Worm (Caenorhabditis elegans) whole organism, L4 larva: ENCODE results near the gene F40G9.8.
A peak's percentile ranks its signal among the peaks of the same experiment; 100 is the strongest.

ENCODE experiments used
- F10B5.3 ChIP-seq: sonication (generic microtip); optimal IDR thresholded peaks from 2 replicates; lab custom pipeline; 2016; ENCODE audit warnings: mild to moderate bottlenecking, missing genetic modification characterization, missing compliant biosample characterization
- F26F4.8 ChIP-seq: fragments of 200-800 bp; sonication (Bioruptor generic); conservative IDR thresholded peaks from 2 replicates; pipeline ENCODE4 v1.3.6; 2022; ENCODE audit warnings: missing genetic modification characterization, missing compliant biosample characterization
- T20F7.1 ChIP-seq: fragments of 200-800 bp; sonication (Bioruptor generic); optimal IDR thresholded peaks from 2 replicates; lab custom pipeline; 2018; ENCODE audit warnings: mild to moderate bottlenecking, missing genetic modification characterization, missing compliant biosample characterization
- T26A8.4 ChIP-seq: fragments of 200-800 bp; sonication (Bioruptor generic); IDR thresholded peaks from 2 replicates; pipeline ENCODE4 v1.3.6; 2022; ENCODE audit warnings: missing genetic modification characterization, missing compliant biosample characterization
- ZK546.5 ChIP-seq, 2 experiments: sonication (generic microtip); optimal IDR thresholded peaks; 2 replicates each; lab custom pipeline; 2017; ENCODE audit warnings: missing biosample characterization in 2 of 2, missing genetic modification characterization in 2 of 2
- aha-1 ChIP-seq: fragments of 150-350 bp; peaks from one replicate; lab custom pipeline; 2014; ENCODE audit warnings: missing biosample characterization, missing genetic modification characterization
- attf-4 ChIP-seq: sonication (generic microtip); optimal IDR thresholded peaks from 3 replicates; lab custom pipeline; 2017; ENCODE audit warnings: missing biosample characterization, missing genetic modification characterization
- ceh-28 ChIP-seq: fragments of 150-350 bp; optimal IDR thresholded peaks from 2 replicates; lab custom pipeline; 2014; ENCODE audit warnings: missing biosample characterization, missing genetic modification reagents, missing genetic modification characterization
- ces-1 ChIP-seq: fragments of 150-350 bp; sonication (generic microtip); optimal IDR thresholded peaks from 4 replicates; lab custom pipeline; 2014; ENCODE audit warnings: missing biosample characterization, missing genetic modification reagents, missing genetic modification characterization
- ctbp-1 ChIP-seq: fragments of 200-800 bp; sonication (Bioruptor generic); IDR thresholded peaks from 2 replicates; pipeline ENCODE4 v1.3.6; 2022; ENCODE audit warnings: missing genetic modification reagents, missing genetic modification characterization, missing compliant biosample characterization
- daf-19 ChIP-seq: fragments of 200-800 bp; sonication (Bioruptor generic); conservative IDR thresholded peaks from 2 replicates; pipeline ENCODE4 v1.3.6; 2022; ENCODE audit warnings: missing genetic modification characterization, missing compliant biosample characterization
- dmd-6 ChIP-seq: fragments of 200-800 bp; sonication (Bioruptor generic); IDR thresholded peaks from 2 replicates; pipeline ENCODE4 v1.3.6; 2022; ENCODE audit warnings: missing genetic modification reagents, missing genetic modification characterization, missing compliant biosample characterization
- mdt-29 ChIP-seq: fragments of 200-800 bp; sonication (Bioruptor generic); IDR thresholded peaks from 2 replicates; pipeline ENCODE4 v1.3.6; 2022; ENCODE audit warnings: missing genetic modification reagents, missing genetic modification characterization, missing compliant biosample characterization
- mes-2 ChIP-seq: sonication (generic microtip); optimal IDR thresholded peaks from 2 replicates; lab custom pipeline; 2016; ENCODE audit warnings: missing genotype, mild to moderate bottlenecking, missing genetic modification characterization, missing compliant biosample characterization; ENCODE audit not compliant: poor library complexity, severe bottlenecking
- mxl-3 ChIP-seq: fragments of 200-800 bp; sonication (Bioruptor generic); optimal IDR thresholded peaks from 2 replicates; lab custom pipeline; 2018; ENCODE audit warnings: mild to moderate bottlenecking, missing genetic modification characterization, missing compliant biosample characterization
- nhr-10 ChIP-seq: fragments of 150-350 bp; optimal IDR thresholded peaks from 2 replicates; lab custom pipeline; 2014; ENCODE audit warnings: missing biosample characterization, missing genetic modification characterization
- nhr-41 ChIP-seq: fragments of 200-800 bp; sonication (Bioruptor generic); IDR thresholded peaks from 2 replicates; pipeline ENCODE4 v1.3.6; 2022; ENCODE audit warnings: missing genetic modification reagents, missing genetic modification characterization, missing compliant biosample characterization
- nhr-76 ChIP-seq: fragments of 150-350 bp; optimal IDR thresholded peaks from 2 replicates; lab custom pipeline; 2014; ENCODE audit warnings: missing biosample characterization, missing genetic modification characterization
- pha-4 ChIP-seq, 2 experiments: fragments of 150-350 bp in 1 of 2; fragments of 200-800 bp in 1 of 2; sonication (Bioruptor generic) in 1 of 2; IDR thresholded peaks in 1 of 2; optimal IDR thresholded peaks in 1 of 2; 2 replicates each; pipeline versions ENCODE4 v1.3.6 to Lab custom; 2014 to 2022; ENCODE audit warnings: missing genetic modification characterization in 2 of 2, missing genetic modification reagents in 2 of 2, missing biosample characterization in 1 of 2, missing compliant biosample characterization in 1 of 2
- php-3 ChIP-seq: fragments of 200-800 bp; sonication (Bioruptor generic); IDR thresholded peaks from 2 replicates; pipeline ENCODE4 v1.3.6; 2022; ENCODE audit warnings: missing genetic modification reagents, missing genetic modification characterization, missing compliant biosample characterization
- pqm-1 ChIP-seq: sonication (generic microtip); optimal IDR thresholded peaks from 2 replicates; lab custom pipeline; 2017; ENCODE audit warnings: missing biosample characterization, missing genetic modification characterization
- sdz-12 ChIP-seq: fragments of 200-800 bp; sonication (Bioruptor generic); optimal IDR thresholded peaks from 2 replicates; lab custom pipeline; 2018; ENCODE audit warnings: mild to moderate bottlenecking, missing genetic modification characterization, missing compliant biosample characterization
- set-16 ChIP-seq: fragments of 200-800 bp; sonication (Bioruptor generic); IDR thresholded peaks from 2 replicates; pipeline ENCODE4 v1.3.6; 2022; ENCODE audit warnings: missing genetic modification reagents, missing genetic modification characterization, missing compliant biosample characterization
- snpc-1.2 ChIP-seq: fragments of 200-800 bp; sonication (Bioruptor generic); IDR thresholded peaks from 2 replicates; pipeline ENCODE4 v1.3.6; 2022; ENCODE audit warnings: missing genetic modification reagents, missing genetic modification characterization, missing compliant biosample characterization
- spr-3 ChIP-seq: fragments of 200-800 bp; sonication (Bioruptor generic); optimal IDR thresholded peaks from 2 replicates; lab custom pipeline; 2018; ENCODE audit warnings: mild to moderate bottlenecking, missing genetic modification characterization, missing compliant biosample characterization
- unc-62 ChIP-seq, 3 experiments: fragments of 150-350 bp in 1 of 3; sonication (generic microtip); optimal IDR thresholded peaks in 2 of 3; peaks in 1 of 3; 1 replicate in 1 of 3; 2 replicates in 2 of 3; lab custom pipeline; 2014 to 2017; ENCODE audit warnings: missing biosample characterization in 3 of 3, missing genetic modification characterization in 3 of 3, missing genetic modification reagents in 3 of 3, missing genotype in 1 of 3
- vab-7 ChIP-seq: fragments of 200-800 bp; sonication (Bioruptor generic); IDR thresholded peaks from 2 replicates; pipeline ENCODE4 v1.3.6; 2022; ENCODE audit warnings: missing genetic modification reagents, missing genetic modification characterization, missing compliant biosample characterization
- zfp-2 ChIP-seq: sonication (generic microtip); optimal IDR thresholded peaks from 2 replicates; lab custom pipeline; 2016; ENCODE audit warnings: mild to moderate bottlenecking, missing genetic modification characterization, missing compliant biosample characterization
- zip-11 ChIP-seq: fragments of 200-800 bp; sonication (Bioruptor generic); IDR thresholded peaks from 2 replicates; pipeline ENCODE4 v1.3.6; 2022; ENCODE audit warnings: missing genetic modification characterization, missing compliant biosample characterization

F40G9.8 gene

DNA sequence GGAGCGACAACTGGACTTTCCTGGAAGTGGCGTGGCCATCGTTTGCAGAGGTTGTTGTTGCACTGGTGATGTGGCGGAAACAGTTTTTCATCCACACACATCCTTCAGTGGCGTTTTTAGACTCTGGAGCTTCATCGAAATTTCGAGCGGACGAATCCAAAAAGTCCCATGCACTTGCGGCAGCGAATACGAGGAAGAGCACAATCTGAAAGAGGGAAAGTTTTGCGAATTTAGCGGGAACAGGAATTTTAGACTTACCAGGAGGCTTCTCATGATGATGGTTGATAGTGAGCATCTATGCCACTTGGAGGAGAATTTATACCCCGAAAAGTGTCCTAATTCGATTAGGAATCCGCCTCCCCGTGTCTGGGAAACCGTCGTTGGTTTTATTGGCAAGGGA lies 13.0 kb upstream of the F40G9.8 start, which contains the start of gene F40G9.14:
Gene F40G9.14, minus strand, starts transcription at position 101 of the 400 bp plus-strand sequence.
- TF ChIP-seq mes-2 (tag; lab: Kevin White, UChicago) (no peak), aha-1 (tag; lab: Kevin White, UChicago) (peak; percentile 83), vab-7 (GFP tag; lab: Robert Waterston, UW) (no peak)

DNA sequence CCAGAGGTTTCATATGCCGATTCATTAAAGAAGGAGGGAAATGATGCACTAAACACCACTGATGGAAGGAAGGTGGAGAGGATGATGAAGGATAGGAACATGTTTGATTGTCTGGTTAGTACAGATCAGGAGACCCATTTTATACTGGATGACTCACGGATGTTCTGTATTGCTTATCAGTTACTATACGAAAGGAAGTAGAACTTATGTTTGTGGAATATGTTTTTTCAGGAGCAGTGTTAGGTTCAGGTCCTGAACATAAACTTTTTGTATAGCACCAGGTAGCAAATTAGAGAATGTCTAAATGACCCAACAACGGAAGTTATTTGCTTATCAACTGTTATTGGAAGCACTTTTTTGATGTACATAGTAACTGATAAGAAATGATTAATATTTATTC lies 11.1 kb upstream of the F40G9.8 start, which contains the start of gene clec-148:
Gene clec-148, minus strand, starts transcription at position 101 of the 400 bp plus-strand sequence.
- TF ChIP-seq unc-62 (GFP tag; optimal IDR thresholded peaks at IDR 0.05 in 1 of 2; lab: Kevin White, UChicago), result peak in 1 of 2 experiments; percentile 66
- no peak for TF ChIP-seq unc-62 (tag; optimal IDR thresholded peaks at IDR 0.05; lab: Kevin White, UChicago)
- no peak for TF ChIP-seq sdz-12 (GFP tag; lab: Kevin White, UChicago)
- TF ChIP-seq pqm-1 (tag; lab: Kevin White, UChicago), result peak; percentile 18

DNA sequence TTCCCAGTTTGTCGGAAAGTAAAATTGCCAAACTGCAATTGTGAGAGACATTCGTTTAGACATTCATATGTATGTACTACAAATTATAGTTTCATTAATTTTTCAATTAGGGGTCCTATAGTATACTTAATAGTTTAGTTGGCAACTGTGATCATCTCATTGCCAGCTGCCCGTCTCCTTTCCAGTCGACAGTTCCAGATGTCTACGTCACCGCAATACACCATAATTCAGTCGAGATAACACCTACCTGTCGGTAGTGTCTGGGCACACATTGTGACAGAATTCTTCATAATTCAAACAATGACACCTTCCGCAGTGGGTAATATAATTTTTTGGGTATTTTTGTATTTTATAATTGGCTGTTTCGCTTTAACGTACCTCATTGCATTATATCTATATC lies 8.8 kb upstream of the F40G9.8 start, which contains the start of gene F40G9.19:
Gene F40G9.19, plus strand, starts transcription at position 301 of the 400 bp plus-strand sequence.
- TF ChIP-seq aha-1 (tag; lab: Kevin White, UChicago), result peak; percentile 31
- TF ChIP-seq daf-19 (GFP tag; lab: Robert Waterston, UW), result no peak

DNA sequence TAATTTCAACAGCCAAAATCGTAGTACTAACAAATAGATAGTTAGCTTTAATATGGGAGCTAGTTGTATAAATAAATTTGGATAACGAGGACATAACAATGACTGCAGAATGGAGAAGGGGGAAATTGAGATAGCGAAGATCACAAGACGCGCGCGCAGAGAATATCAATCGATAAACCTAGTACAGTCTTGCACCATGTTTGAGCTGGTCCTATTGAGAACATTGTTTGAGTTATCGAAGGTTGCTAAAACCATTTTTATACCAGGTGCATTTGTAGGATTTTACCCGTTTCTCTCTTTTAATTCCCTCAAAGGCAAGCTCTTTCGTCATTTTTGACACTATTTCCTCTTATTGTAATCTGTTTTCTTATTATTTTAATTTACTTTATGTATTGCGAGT lies 6.9 kb upstream of the F40G9.8 start, which contains the start of the genes F40G9.9 and F40G9.12:
Gene F40G9.9, minus strand, starts transcription at position 101 of the 400 bp plus-strand sequence.
Gene F40G9.12, plus strand, starts transcription at position 231 of the 400 bp plus-strand sequence.
- TF ChIP-seq F26F4.8 (GFP tag; lab: Robert Waterston, UW), result no peak
- TF ChIP-seq nhr-41, result no peak
- no peak for TF ChIP-seq nhr-76
- no peak for TF ChIP-seq zfp-2 (tag; lab: Kevin White, UChicago)
- TF ChIP-seq set-16 (GFP tag; lab: Robert Waterston, UW), result no peak
- no peak for TF ChIP-seq T26A8.4
- no peak for TF ChIP-seq spr-3 (GFP tag; lab: Kevin White, UChicago)
- no peak for TF ChIP-seq zip-11
- no peak for TF ChIP-seq attf-4 (tag; lab: Kevin White, UChicago)
- no peak for TF ChIP-seq pha-4 (GFP tag; IDR thresholded peaks at IDR 0.05; lab: Robert Waterston, UW)
- no peak for TF ChIP-seq pha-4 (tag; optimal IDR thresholded peaks at IDR 0.05; lab: Kevin White, UChicago)
- no peak for TF ChIP-seq nhr-10 (tag; lab: Kevin White, UChicago)
- TF ChIP-seq php-3 (GFP tag; lab: Robert Waterston, UW), result no peak
- TF ChIP-seq pqm-1 (tag; lab: Kevin White, UChicago), result no peak
- TF ChIP-seq ZK546.5 (tag; optimal IDR thresholded peaks at IDR 0.05; lab: Kevin White, UChicago), result no peak
- TF ChIP-seq mes-2 (tag; lab: Kevin White, UChicago), result no peak
- no peak for TF ChIP-seq ctbp-1 (GFP tag; lab: Robert Waterston, UW)
- no peak for TF ChIP-seq mxl-3 (GFP tag; lab: Kevin White, UChicago)
- no peak for TF ChIP-seq F10B5.3

DNA sequence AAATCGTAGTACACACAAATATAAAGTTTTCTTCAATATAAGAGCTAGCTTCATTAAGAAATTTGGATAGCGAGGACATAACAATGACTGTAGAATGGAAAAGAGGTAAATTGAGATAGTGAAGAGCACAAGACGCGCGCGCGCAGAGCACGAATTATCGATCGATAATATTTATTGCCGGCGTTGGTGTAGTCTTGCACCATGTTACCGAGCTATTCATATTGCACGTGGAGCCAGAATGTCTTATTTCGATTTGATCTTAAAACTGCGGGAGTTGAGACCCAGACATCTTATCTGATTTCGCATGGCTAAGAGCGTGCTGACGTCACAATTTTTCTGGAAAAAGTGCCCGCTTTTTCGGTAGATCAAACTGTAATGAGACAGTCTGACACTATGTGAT lies 4.8 kb upstream of the F40G9.8 start, which contains the start of gene F40G9.18:
Gene F40G9.18, minus strand, starts transcription at position 101 of the 400 bp plus-strand sequence.
- TF ChIP-seq dmd-6, result no peak
- no peak for TF ChIP-seq ces-1
- TF ChIP-seq ceh-28 (tag; lab: Kevin White, UChicago), result no peak
- peak in 1 of 2 experiments; percentile 87 for TF ChIP-seq unc-62 (GFP tag; optimal IDR thresholded peaks at IDR 0.05 in 1 of 2; lab: Kevin White, UChicago)
- no peak for TF ChIP-seq unc-62 (tag; optimal IDR thresholded peaks at IDR 0.05; lab: Kevin White, UChicago)
- no peak for TF ChIP-seq T20F7.1 (GFP tag; lab: Kevin White, UChicago)
- no peak for TF ChIP-seq mdt-29 (GFP tag; lab: Robert Waterston, UW)
- no peak for TF ChIP-seq snpc-1.2 (GFP tag; lab: Robert Waterston, UW)

DNA sequence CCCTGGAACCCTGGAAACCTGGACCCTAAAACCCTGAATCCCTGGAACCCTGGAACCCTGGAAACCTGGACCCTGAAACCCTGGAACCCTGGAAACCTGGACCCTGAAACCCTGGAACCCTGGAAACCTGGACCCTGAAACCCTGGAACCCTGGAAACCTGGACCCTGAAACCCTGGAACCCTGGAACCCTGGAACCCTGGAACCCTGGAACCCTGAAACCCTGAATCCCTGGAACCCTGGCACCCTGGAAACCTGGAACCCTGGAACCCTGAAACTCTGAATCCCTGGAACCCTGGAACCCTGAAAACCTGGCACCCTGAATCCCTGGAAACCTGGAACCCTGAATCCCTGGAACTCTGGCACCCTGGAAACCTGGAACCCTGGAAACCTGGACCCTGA lies 3.7 kb upstream of the F40G9.8 start:
- TF ChIP-seq set-16 (GFP tag; lab: Robert Waterston, UW), result peak; percentile 88
